Fruit fly (Drosophila melanogaster) whole organism, wandering third instar larva: ENCODE data around the gene CG15475.

Experiments
- Abd-B ChIP-seq: fragments of >200 bp; optimal IDR thresholded peaks from 2 replicates; lab custom pipeline; 2017; ENCODE audit warnings: missing biosample characterization, missing genetic modification characterization
- CG32264 ChIP-seq: fragments of 200-800 bp; sonication (Bioruptor generic); optimal IDR thresholded peaks from 2 replicates; lab custom pipeline; 2016; ENCODE audit warnings: missing biosample characterization, missing genetic modification characterization
- CG9705 ChIP-seq: fragments of 200-800 bp; sonication (Bioruptor generic); optimal IDR thresholded peaks from 2 replicates; lab custom pipeline; 2018; ENCODE audit warnings: missing biosample characterization, mild to moderate bottlenecking, missing genetic modification characterization
- CrebA ChIP-seq: fragments of 200-800 bp; sonication (Bioruptor generic); optimal IDR thresholded peaks from 2 replicates; lab custom pipeline; 2016; ENCODE audit warnings: missing biosample characterization, mild to moderate bottlenecking, missing genetic modification characterization, borderline replicate concordance
- Dfd ChIP-seq: fragments of >200 bp; optimal IDR thresholded peaks from 2 replicates; lab custom pipeline; 2017; ENCODE audit warnings: missing biosample characterization, missing genetic modification characterization
- Dif ChIP-seq: fragments of 200-275, 200-300 bp; sonication (Bioruptor generic); optimal IDR thresholded peaks from 2 replicates; lab custom pipeline; 2018; ENCODE audit warnings: missing biosample characterization, missing genetic modification characterization; ENCODE audit not compliant: partially characterized antibody
- GATAd ChIP-seq: sonication (Bioruptor generic); optimal IDR thresholded peaks from 2 replicates; lab custom pipeline; 2016; ENCODE audit warnings: missing biosample characterization, missing genetic modification characterization
- HLH106 ChIP-seq: fragments of 200-800 bp; optimal IDR thresholded peaks from 3 replicates; lab custom pipeline; 2019; ENCODE audit warnings: missing biosample characterization, mild to moderate bottlenecking, missing genetic modification characterization, moderate library complexity
- Hnf4 ChIP-seq: fragments of 200-800 bp; sonication (Bioruptor generic); optimal IDR thresholded peaks from 2 replicates; lab custom pipeline; 2016; ENCODE audit warnings: missing biosample characterization, mild to moderate bottlenecking, missing genetic modification characterization
- Hr78 ChIP-seq: fragments of >200 bp; optimal IDR thresholded peaks from 2 replicates; lab custom pipeline; 2017; ENCODE audit warnings: missing biosample characterization, missing genetic modification characterization
- Hr83 ChIP-seq: fragments of 200-300 bp; sonication (Bioruptor generic); optimal IDR thresholded peaks from 2 replicates; lab custom pipeline; 2016; ENCODE audit warnings: missing biosample characterization, mild to moderate bottlenecking, missing genetic modification characterization, moderate library complexity; ENCODE audit not compliant: poor library complexity, severe bottlenecking
- Jra ChIP-seq: sonication (Bioruptor generic); optimal IDR thresholded peaks from 2 replicates; lab custom pipeline; 2016; ENCODE audit warnings: missing biosample characterization, missing genetic modification characterization
- Mio ChIP-seq: sonication (Bioruptor generic); optimal IDR thresholded peaks from 2 replicates; lab custom pipeline; 2016; ENCODE audit warnings: missing biosample characterization, missing genetic modification characterization
- OdsH ChIP-seq: fragments of 200-800 bp; sonication (Bioruptor generic); optimal IDR thresholded peaks from 2 replicates; lab custom pipeline; 2016; ENCODE audit warnings: missing biosample characterization, mild to moderate bottlenecking, missing genetic modification characterization
- Sp1 ChIP-seq: fragments of 200-800 bp; sonication (Bioruptor generic); optimal IDR thresholded peaks from 3 replicates; lab custom pipeline; 2019; ENCODE audit warnings: missing biosample characterization, mild to moderate bottlenecking, missing genetic modification characterization, moderate library complexity
- Vsx2 ChIP-seq: fragments of 200-300, 225-300 bp; sonication (Bioruptor generic); optimal IDR thresholded peaks from 2 replicates; lab custom pipeline; 2018; ENCODE audit warnings: missing biosample characterization, missing genetic modification characterization; ENCODE audit not compliant: partially characterized antibody
- br ChIP-seq: fragments of 200-800 bp; sonication (Bioruptor generic); optimal IDR thresholded peaks from 2 replicates; lab custom pipeline; 2016; ENCODE audit warnings: missing biosample characterization, missing genetic modification characterization
- brk ChIP-seq: fragments of 200-800 bp; sonication (Bioruptor generic); optimal IDR thresholded peaks from 2 replicates; lab custom pipeline; 2016; ENCODE audit warnings: missing biosample characterization, mild to moderate bottlenecking, missing genetic modification characterization
- dl ChIP-seq, 2 experiments: fragments of 175-275, 200-275 bp in 1 of 2; fragments of 200-275 bp in 1 of 2; sonication (Bioruptor generic); optimal IDR thresholded peaks; lab custom pipeline; 2018; ENCODE audit warnings: mild to moderate bottlenecking in 2 of 2, missing biosample characterization in 2 of 2, missing genetic modification characterization in 2 of 2, moderate library complexity in 2 of 2; ENCODE audit not compliant: partially characterized antibody in 2 of 2, insufficient read depth in 1 of 2
- ey ChIP-seq: fragments of 200-800 bp; sonication (Bioruptor generic); optimal IDR thresholded peaks from 2 replicates; lab custom pipeline; 2016; ENCODE audit warnings: missing biosample characterization, missing genetic modification characterization
- foxo ChIP-seq, 2 experiments: fragments of 200-800 bp; sonication (Bioruptor generic); optimal IDR thresholded peaks; 2 replicates in 1 of 2; 3 replicates in 1 of 2; lab custom pipeline; 2016 to 2017; ENCODE audit warnings: missing biosample characterization in 2 of 2, missing genetic modification characterization in 2 of 2
- fru ChIP-seq: fragments of 200-800 bp; sonication (Bioruptor generic); optimal IDR thresholded peaks from 3 replicates; lab custom pipeline; 2016; ENCODE audit warnings: missing biosample characterization, mild to moderate bottlenecking, missing genetic modification characterization
- h ChIP-seq: fragments of 200-800 bp; sonication (Bioruptor generic); optimal IDR thresholded peaks from 3 replicates; lab custom pipeline; 2016; ENCODE audit warnings: missing biosample characterization, mild to moderate bottlenecking, missing genetic modification characterization
- jim ChIP-seq: fragments of 175-275, 200-325 bp; sonication (Bioruptor generic); optimal IDR thresholded peaks from 2 replicates; lab custom pipeline; 2016; ENCODE audit warnings: missing biosample characterization, mild to moderate bottlenecking, missing genetic modification characterization
- lola ChIP-seq: fragments of >200 bp; optimal IDR thresholded peaks from 2 replicates; lab custom pipeline; 2017; ENCODE audit warnings: missing biosample characterization, missing genetic modification characterization
- pan ChIP-seq: fragments of >200 bp; optimal IDR thresholded peaks from 2 replicates; lab custom pipeline; 2017
- psq ChIP-seq: fragments of 200-800 bp; sonication (Bioruptor generic); optimal IDR thresholded peaks from 3 replicates; lab custom pipeline; 2017; ENCODE audit warnings: missing biosample characterization, mild to moderate bottlenecking, missing genetic modification characterization, moderate library complexity
- rgr ChIP-seq: fragments of 200-800 bp; sonication (Bioruptor generic); optimal IDR thresholded peaks from 3 replicates; lab custom pipeline; 2016; ENCODE audit warnings: missing biosample characterization, mild to moderate bottlenecking, missing genetic modification characterization
- sv ChIP-seq: fragments of 200-800 bp; sonication (Bioruptor generic); optimal IDR thresholded peaks from 3 replicates; lab custom pipeline; 2016; ENCODE audit warnings: missing biosample characterization, missing genetic modification characterization
- tai ChIP-seq: sonication (Bioruptor generic); optimal IDR thresholded peaks from 2 replicates; lab custom pipeline; 2016; ENCODE audit warnings: missing biosample characterization, missing genetic modification characterization
- usp ChIP-seq: fragments of >200 bp; optimal IDR thresholded peaks from 2 replicates; lab custom pipeline; 2017; ENCODE audit warnings: missing biosample characterization, missing genetic modification characterization
- woc ChIP-seq: sonication (Bioruptor generic); optimal IDR thresholded peaks from 2 replicates; lab custom pipeline; 2016; ENCODE audit warnings: missing biosample characterization, mild to moderate bottlenecking, missing genetic modification characterization

Gene CG15475

dm6 chr2L:20634215-20634614, 19.9 kb downstream of the CG15475 start, which contains the start of gene CG17472:
CG17472 (plus strand) TSS chr2L:20634515.
- TF ChIP-seq CrebA (no peak), h (no peak), woc (GFP tag; lab: Kevin White, UChicago) (no peak), lola (GFP tag; lab: Kevin White, UChicago) (no peak), Hr83 (no peak), HLH106 (no peak), Jra (GFP tag; lab: Kevin White, UChicago) (no peak), pan (lab: Kevin White, UChicago) (no peak), CG9705 (no peak), Hnf4 (GFP tag; lab: Kevin White, UChicago) (no peak), GATAd (GFP tag; lab: Kevin White, UChicago) (no peak), brk (no peak), sv (GFP tag; lab: Kevin White, UChicago) (no peak), Dfd (no peak), jim (GFP tag; lab: Kevin White, UChicago) (no peak)

dm6 chr2L:20638413-20638812, 24.1 kb downstream of the CG15475 start:
- TF ChIP-seq h (peak; percentile 16), OdsH (GFP tag; lab: Kevin White, UChicago) (no peak), pan (lab: Kevin White, UChicago) (no peak), Dif (GFP tag; lab: Kevin White, UChicago) (peak; percentile 37), lola (GFP tag; lab: Kevin White, UChicago) (no peak)

- no peak for TF ChIP-seq GATAd (GFP tag; lab: Kevin White, UChicago)
- TF ChIP-seq h, result no peak
- no peak for TF ChIP-seq dl (GFP tag; optimal IDR thresholded peaks at IDR 0.05; lab: Kevin White, UChicago; ENCODE audit: insufficient read depth in 1 of 2, partially characterized antibody in 2 of 2)
- no peak for TF ChIP-seq ey (GFP tag; lab: Kevin White, UChicago)
- no peak for TF ChIP-seq pan (lab: Kevin White, UChicago)
- no peak for TF ChIP-seq Vsx2
- TF ChIP-seq Dif (GFP tag; lab: Kevin White, UChicago), result no peak
- TF ChIP-seq HLH106, result no peak
- TF ChIP-seq Jra (GFP tag; lab: Kevin White, UChicago), result no peak
- no peak for TF ChIP-seq Abd-B (GFP tag; lab: Kevin White, UChicago)
- no peak for TF ChIP-seq tai (GFP tag; lab: Kevin White, UChicago)
- no peak for TF ChIP-seq CrebA
- TF ChIP-seq Hr78, result no peak
These were observed 25.5 kb downstream of the CG15475 start, which contains the start of gene CG31680 for dm6 chr2L:20639821-20640220. CG31680 (plus strand) TSS chr2L:20640121.

- TF ChIP-seq woc (GFP tag; lab: Kevin White, UChicago) (no peak), usp (no peak), Hr83 (no peak), Abd-B (GFP tag; lab: Kevin White, UChicago) (no peak), br (no peak), Hr78 (no peak), h (no peak), Dif (GFP tag; lab: Kevin White, UChicago) (no peak), pan (lab: Kevin White, UChicago) (no peak), psq (no peak), GATAd (GFP tag; lab: Kevin White, UChicago) (no peak), Sp1 (GFP tag; lab: Kevin White, UChicago) (no peak), CG32264 (GFP tag; lab: Kevin White, UChicago) (no peak), foxo (GFP tag; optimal IDR thresholded peaks at IDR 0.05; lab: Kevin White, UChicago) (no peak), fru (GFP tag; lab: Kevin White, UChicago) (no peak), rgr (GFP tag; lab: Kevin White, UChicago) (no peak), Mio (GFP tag; lab: Kevin White, UChicago) (no peak), OdsH (GFP tag; lab: Kevin White, UChicago) (no peak), Jra (GFP tag; lab: Kevin White, UChicago) (no peak), Hnf4 (GFP tag; lab: Kevin White, UChicago) (no peak)
These were observed 26.3 kb downstream of the CG15475 start, which contains the start of gene Sfp38D for dm6 chr2L:20640617-20641016. Sfp38D (plus strand) TSS chr2L:20640917.

dm6 chr2L:20643144-20643543, 28.8 kb downstream of the CG15475 start, which contains the start of gene CG17470:
CG17470 (minus strand) TSS chr2L:20643244.
- TF ChIP-seq brk (no peak), dl (GFP tag; optimal IDR thresholded peaks at IDR 0.05; lab: Kevin White, UChicago; ENCODE audit: insufficient read depth in 1 of 2, partially characterized antibody in 2 of 2) (no peak)
